Worm (Caenorhabditis elegans) whole organism, L4 larva: ENCODE data around the gene cnt-1.

ENCODE experiments used
- F44E2.7 ChIP-seq: fragments of 200-800 bp; sonication (Bioruptor generic); IDR thresholded peaks from 2 replicates; pipeline ENCODE4 v2.1.2; 2022; ENCODE audit warnings: missing genetic modification characterization, missing compliant biosample characterization
- F49E8.2 ChIP-seq: sonication (generic microtip); optimal IDR thresholded peaks from 2 replicates; lab custom pipeline; 2016; ENCODE audit warnings: missing compliant biosample characterization, mild to moderate bottlenecking, missing genetic modification characterization, borderline replicate concordance
- ZK337.2 ChIP-seq: fragments of 200-800 bp; sonication (Bioruptor generic); IDR thresholded peaks from 2 replicates; pipeline ENCODE4 v1.3.6; 2022; ENCODE audit warnings: missing genetic modification reagents, missing genetic modification characterization, missing compliant biosample characterization
- ZK546.5 ChIP-seq, 2 experiments: sonication (generic microtip); optimal IDR thresholded peaks; 2 replicates each; lab custom pipeline; 2017; ENCODE audit warnings: missing biosample characterization in 2 of 2, missing genetic modification characterization in 2 of 2
- aha-1 ChIP-seq: fragments of 150-350 bp; peaks from one replicate; lab custom pipeline; 2014; ENCODE audit warnings: missing biosample characterization, missing genetic modification characterization
- ama-1 ChIP-seq: fragments of 150-350 bp; optimal IDR thresholded peaks from 2 replicates; lab custom pipeline; 2014; ENCODE audit warnings: inconsistent platforms, mixed read lengths
- attf-4 ChIP-seq: sonication (generic microtip); optimal IDR thresholded peaks from 3 replicates; lab custom pipeline; 2017; ENCODE audit warnings: missing biosample characterization, missing genetic modification characterization
- ces-1 ChIP-seq: fragments of 150-350 bp; sonication (generic microtip); optimal IDR thresholded peaks from 4 replicates; lab custom pipeline; 2014; ENCODE audit warnings: missing biosample characterization, missing genetic modification reagents, missing genetic modification characterization
- daf-16 ChIP-seq, 3 experiments: sonication (generic microtip); optimal IDR thresholded peaks; 2 replicates each; lab custom pipeline; 2016 to 2017; ENCODE audit warnings: missing genetic modification characterization in 3 of 3, missing genetic modification reagents in 3 of 3, mild to moderate bottlenecking in 2 of 3, missing compliant biosample characterization in 2 of 3, missing biosample characterization in 1 of 3, moderate library complexity in 1 of 3
- dmd-6 ChIP-seq: fragments of 200-800 bp; sonication (Bioruptor generic); IDR thresholded peaks from 2 replicates; pipeline ENCODE4 v1.3.6; 2022; ENCODE audit warnings: missing genetic modification reagents, missing genetic modification characterization, missing compliant biosample characterization
- dmd-9 ChIP-seq: fragments of 200-800 bp; sonication (Bioruptor generic); IDR thresholded peaks from 2 replicates; pipeline ENCODE4 v1.3.6; 2022; ENCODE audit warnings: missing genetic modification reagents, missing genetic modification characterization, missing compliant biosample characterization
- dve-1 ChIP-seq: sonication (generic microtip); optimal IDR thresholded peaks from 2 replicates; lab custom pipeline; 2017; ENCODE audit warnings: antibody characterized with exemption, mild to moderate bottlenecking, missing genetic modification characterization, missing compliant biosample characterization; ENCODE audit not compliant: insufficient read depth
- fkh-10 ChIP-seq: fragments of 150-350 bp; optimal IDR thresholded peaks from 2 replicates; lab custom pipeline; 2014; ENCODE audit warnings: missing biosample characterization, missing genetic modification reagents, missing genetic modification characterization
- hif-1 ChIP-seq, 2 experiments: sonication (generic microtip); optimal IDR thresholded peaks; 2 replicates each; lab custom pipeline; 2016 to 2017; ENCODE audit warnings: missing compliant biosample characterization in 2 of 2, missing genetic modification characterization in 2 of 2, missing genetic modification reagents in 2 of 2, missing genotype in 2 of 2, mild to moderate bottlenecking in 1 of 2
- hlh-11 ChIP-seq: fragments of 200-800 bp; sonication (Bioruptor generic); optimal IDR thresholded peaks from 2 replicates; lab custom pipeline; 2018; ENCODE audit warnings: mild to moderate bottlenecking, missing genetic modification characterization, missing compliant biosample characterization
- hlh-30 ChIP-seq: sonication (generic microtip); optimal IDR thresholded peaks from 2 replicates; lab custom pipeline; 2017; ENCODE audit warnings: antibody characterized with exemption, mild to moderate bottlenecking, missing genetic modification characterization, missing compliant biosample characterization; ENCODE audit not compliant: insufficient read depth
- lsy-2 ChIP-seq, 2 experiments: fragments of 150-350 bp in 1 of 2; sonication (generic microtip) in 1 of 2; optimal IDR thresholded peaks; 2 replicates each; lab custom pipeline; 2014 to 2017; ENCODE audit warnings: missing biosample characterization in 2 of 2, missing genetic modification characterization in 2 of 2
- madf-9 ChIP-seq: fragments of 200-800 bp; sonication (Bioruptor generic); conservative IDR thresholded peaks from 2 replicates; pipeline ENCODE4 v1.3.6; 2022; ENCODE audit warnings: missing genetic modification reagents, missing genetic modification characterization, missing compliant biosample characterization
- mdl-1 ChIP-seq, 2 experiments: fragments of 150-350 bp in 1 of 2; sonication (generic microtip) in 1 of 2; optimal IDR thresholded peaks; 2 replicates each; lab custom pipeline; 2014 to 2017; ENCODE audit warnings: missing biosample characterization in 2 of 2, missing genetic modification characterization in 2 of 2
- mdt-29 ChIP-seq: fragments of 200-800 bp; sonication (Bioruptor generic); IDR thresholded peaks from 2 replicates; pipeline ENCODE4 v1.3.6; 2022; ENCODE audit warnings: missing genetic modification reagents, missing genetic modification characterization, missing compliant biosample characterization
- mes-2 ChIP-seq: sonication (generic microtip); optimal IDR thresholded peaks from 2 replicates; lab custom pipeline; 2016; ENCODE audit warnings: missing genotype, mild to moderate bottlenecking, missing genetic modification characterization, missing compliant biosample characterization; ENCODE audit not compliant: poor library complexity, severe bottlenecking
- mxl-3 ChIP-seq: fragments of 200-800 bp; sonication (Bioruptor generic); optimal IDR thresholded peaks from 2 replicates; lab custom pipeline; 2018; ENCODE audit warnings: mild to moderate bottlenecking, missing genetic modification characterization, missing compliant biosample characterization
- nhr-11 ChIP-seq: fragments of 150-350 bp; optimal IDR thresholded peaks from 2 replicates; lab custom pipeline; 2014; ENCODE audit warnings: missing biosample characterization, missing genetic modification characterization
- nhr-28 ChIP-seq: fragments of 150-350 bp; optimal IDR thresholded peaks from 2 replicates; lab custom pipeline; 2014; ENCODE audit warnings: missing biosample characterization, missing genetic modification characterization
- nhr-48 ChIP-seq: sonication (generic microtip); optimal IDR thresholded peaks from 2 replicates; lab custom pipeline; 2016; ENCODE audit warnings: mild to moderate bottlenecking, missing genetic modification characterization, missing compliant biosample characterization
- nhr-77 ChIP-seq: fragments of 150-350 bp; optimal IDR thresholded peaks from 2 replicates; lab custom pipeline; 2014; ENCODE audit warnings: missing biosample characterization, missing genetic modification characterization
- pha-4 ChIP-seq, 2 experiments: fragments of 150-350 bp in 1 of 2; fragments of 200-800 bp in 1 of 2; sonication (Bioruptor generic) in 1 of 2; IDR thresholded peaks in 1 of 2; optimal IDR thresholded peaks in 1 of 2; 2 replicates each; pipeline versions ENCODE4 v1.3.6 to Lab custom; 2014 to 2022; ENCODE audit warnings: missing genetic modification characterization in 2 of 2, missing genetic modification reagents in 2 of 2, missing biosample characterization in 1 of 2, missing compliant biosample characterization in 1 of 2
- pqm-1 ChIP-seq: sonication (generic microtip); optimal IDR thresholded peaks from 2 replicates; lab custom pipeline; 2017; ENCODE audit warnings: missing biosample characterization, missing genetic modification characterization
- sdz-12 ChIP-seq: fragments of 200-800 bp; sonication (Bioruptor generic); optimal IDR thresholded peaks from 2 replicates; lab custom pipeline; 2018; ENCODE audit warnings: mild to moderate bottlenecking, missing genetic modification characterization, missing compliant biosample characterization
- set-16 ChIP-seq: fragments of 200-800 bp; sonication (Bioruptor generic); IDR thresholded peaks from 2 replicates; pipeline ENCODE4 v1.3.6; 2022; ENCODE audit warnings: missing genetic modification reagents, missing genetic modification characterization, missing compliant biosample characterization
- tra-1 ChIP-seq: fragments of 200-800 bp; sonication (Bioruptor generic); IDR thresholded peaks from 2 replicates; pipeline ENCODE4 v1.3.6; 2022; ENCODE audit warnings: missing genetic modification reagents, missing genetic modification characterization, missing compliant biosample characterization
- unc-62 ChIP-seq, 3 experiments: fragments of 150-350 bp in 1 of 3; sonication (generic microtip); optimal IDR thresholded peaks in 2 of 3; peaks in 1 of 3; 1 replicate in 1 of 3; 2 replicates in 2 of 3; lab custom pipeline; 2014 to 2017; ENCODE audit warnings: missing biosample characterization in 3 of 3, missing genetic modification characterization in 3 of 3, missing genetic modification reagents in 3 of 3, missing genotype in 1 of 3
- zag-1 ChIP-seq: fragments of 150-350 bp; optimal IDR thresholded peaks from 2 replicates; lab custom pipeline; 2014; ENCODE audit warnings: missing biosample characterization, missing genetic modification characterization
- zfp-3 ChIP-seq: fragments of 200-800 bp; sonication (Bioruptor generic); conservative IDR thresholded peaks from 2 replicates; pipeline ENCODE4 v1.3.6; 2022; ENCODE audit warnings: missing genetic modification reagents, missing genetic modification characterization, missing compliant biosample characterization
- ztf-7 ChIP-seq: fragments of 150-350 bp; optimal IDR thresholded peaks from 2 replicates; lab custom pipeline; 2014; ENCODE audit warnings: missing biosample characterization, missing genetic modification characterization

cnt-1 gene

DNA sequence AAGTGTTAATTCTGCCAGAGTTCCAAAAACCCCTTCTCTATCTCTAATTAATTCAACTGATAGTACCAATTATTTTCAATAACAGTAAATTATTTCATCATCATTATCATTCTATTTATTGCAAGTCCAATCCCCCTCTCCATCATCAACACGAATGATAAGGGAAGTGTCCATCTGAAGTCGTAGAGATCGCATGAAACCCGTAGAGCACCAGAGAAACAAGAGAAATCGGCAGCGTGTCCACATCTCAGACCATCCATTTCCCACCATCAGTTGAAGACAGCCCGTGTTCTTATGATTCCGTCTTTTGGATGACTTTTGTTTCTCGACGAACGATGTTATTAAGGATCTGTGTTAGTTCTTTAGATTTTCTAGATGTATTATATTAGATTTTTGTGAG, 35.2 kb downstream of the cnt-1 start:
- TF ChIP-seq nhr-28 (peak; percentile 18), ZK546.5 (tag; optimal IDR thresholded peaks at IDR 0.05; lab: Kevin White, UChicago) (no peak), mxl-3 (GFP tag; lab: Kevin White, UChicago) (peak; percentile 70), F44E2.7 (GFP tag; lab: Robert Waterston, UW) (no peak), hlh-30 (tag; lab: Kevin White, UChicago) (peak; percentile 37), attf-4 (no peak), mdl-1 (tag; optimal IDR thresholded peaks at IDR 0.05; lab: Kevin White, UChicago) (peak; percentile 35 to 77), ama-1 (lab: Kevin White, UChicago) (no peak), dmd-9 (GFP tag; lab: Robert Waterston, UW) (no peak), unc-62 (GFP tag; optimal IDR thresholded peaks at IDR 0.05 in 1 of 2; lab: Kevin White, UChicago) (peak in 1 of 2 experiments; percentile 58), unc-62 (tag; optimal IDR thresholded peaks at IDR 0.05; lab: Kevin White, UChicago) (no peak), nhr-11 (no peak), hlh-11 (tag; lab: Kevin White, UChicago) (peak; percentile 6)

DNA sequence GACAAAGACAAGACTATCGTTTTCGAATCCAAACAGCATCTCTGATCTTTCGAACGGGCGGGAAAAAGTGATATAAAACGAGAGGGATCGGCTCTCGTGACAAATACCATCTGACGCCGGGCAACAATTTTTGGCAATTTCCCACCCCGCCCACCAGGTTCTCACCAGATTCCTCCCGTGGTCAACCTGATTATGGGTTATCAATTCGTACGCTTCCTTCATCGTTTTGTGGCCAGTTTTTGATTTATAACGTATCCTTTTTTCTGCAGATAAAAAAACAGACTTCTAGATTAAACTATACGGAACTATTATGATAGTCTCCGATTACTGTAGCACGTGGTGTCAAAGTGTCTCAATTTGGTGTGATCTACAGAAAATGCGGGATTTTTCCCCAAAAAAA, 35.7 kb downstream of the cnt-1 start:
- TF ChIP-seq lsy-2 (tag; optimal IDR thresholded peaks at IDR 0.05; lab: Kevin White, UChicago): peak in 1 of 2 experiments; percentile 15
- TF ChIP-seq hlh-30 (tag; lab: Kevin White, UChicago): peak; percentile 83
- peak; percentile 52 for TF ChIP-seq nhr-48 (tag; lab: Kevin White, UChicago)
- TF ChIP-seq aha-1 (tag; lab: Kevin White, UChicago): peak; percentile 61
- TF ChIP-seq zfp-3 (GFP tag; lab: Robert Waterston, UW): 0 out of 2 replicates have a peak, but pooled peaks have one; percentile 41
- TF ChIP-seq nhr-28: peak; percentile 39
- peak; percentile 44; the same call in 1 of the 2 replicates for TF ChIP-seq mdt-29 (GFP tag; lab: Robert Waterston, UW)
- peak; percentile 15 for TF ChIP-seq dmd-6 (GFP tag; lab: Robert Waterston, UW)
- TF ChIP-seq dve-1: peak; percentile 35
- TF ChIP-seq ztf-7 (tag; lab: Kevin White, UChicago): no peak
- TF ChIP-seq mxl-3 (GFP tag; lab: Kevin White, UChicago): peak; percentile 41
- no peak for TF ChIP-seq sdz-12 (GFP tag; lab: Kevin White, UChicago)
- no peak for TF ChIP-seq ces-1 (GFP tag; lab: Kevin White, UChicago)
- TF ChIP-seq hlh-11 (tag; lab: Kevin White, UChicago): peak; percentile 78
- peak in 1 of 2 experiments; percentile 25 for TF ChIP-seq mdl-1 (tag; optimal IDR thresholded peaks at IDR 0.05; lab: Kevin White, UChicago)
- TF ChIP-seq madf-9 (GFP tag; lab: Robert Waterston, UW): no peak
- TF ChIP-seq set-16 (GFP tag; lab: Robert Waterston, UW): 0 out of 2 replicates have a peak, but pooled peaks have one; percentile 26
- TF ChIP-seq, all 104 proteins: peak for 13

DNA sequence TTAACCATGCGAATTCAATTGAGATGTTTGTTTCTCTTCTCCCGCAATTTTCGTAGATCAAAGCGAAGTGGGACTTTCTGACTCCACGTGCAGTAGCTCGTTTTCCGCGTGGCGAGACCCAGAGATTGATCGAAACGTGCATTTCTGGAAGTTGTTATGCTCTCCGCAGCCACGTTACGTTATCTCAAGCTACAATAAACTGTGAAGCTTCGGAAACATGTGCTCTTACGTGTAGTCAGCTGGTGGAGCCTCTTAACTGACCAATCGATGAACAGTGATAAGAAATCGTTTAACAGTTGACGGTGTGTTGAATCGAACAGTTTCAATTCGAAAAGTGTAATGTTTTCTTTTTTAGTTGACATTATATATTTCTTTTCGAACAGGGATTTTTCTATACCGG, 36.5 kb downstream of the cnt-1 start:
- TF ChIP-seq fkh-10 (no peak), lsy-2 (tag; optimal IDR thresholded peaks at IDR 0.05; lab: Kevin White, UChicago) (peak in 1 of 2 experiments; percentile 25), dmd-6 (GFP tag; lab: Robert Waterston, UW) (peak; percentile 84), nhr-77 (tag; lab: Kevin White, UChicago) (peak; percentile 33), attf-4 (no peak), pqm-1 (tag; lab: Kevin White, UChicago) (peak; percentile 12), aha-1 (tag; lab: Kevin White, UChicago) (peak; percentile 97), zag-1 (no peak), mes-2 (peak; percentile 27), ZK337.2 (no peak), mdt-29 (GFP tag; lab: Robert Waterston, UW) (peak; percentile 57; the same call in 1 of the 2 replicates), daf-16 (GFP tag; optimal IDR thresholded peaks at IDR 0.05; lab: Kevin White, UChicago) (no peak), daf-16 (tag; optimal IDR thresholded peaks at IDR 0.05; lab: Kevin White, UChicago) (peak; percentile 82), tra-1 (GFP tag; lab: Robert Waterston, UW) (peak; percentile 41; the same call in 1 of the 2 replicates), F49E8.2 (tag; lab: Kevin White, UChicago) (no peak), hlh-11 (tag; lab: Kevin White, UChicago) (peak; percentile 44), pha-4 (GFP tag; IDR thresholded peaks at IDR 0.05; lab: Robert Waterston, UW) (0 out of 2 replicates have a peak, but pooled peaks have one; percentile 5), pha-4 (tag; optimal IDR thresholded peaks at IDR 0.05; lab: Kevin White, UChicago) (no peak), nhr-28 (peak; percentile 74), hlh-30 (tag; lab: Kevin White, UChicago) (peak; percentile 64), dve-1 (peak; percentile 66), hif-1 (tag; optimal IDR thresholded peaks at IDR 0.05; lab: Kevin White, UChicago) (peak in 1 of 2 experiments; percentile 94)
